Fruit fly (Drosophila melanogaster): ENCODE data around the gene IFT54.

dm6 chr3R:14286320-14287190 is 15.7 kb upstream of the IFT54 start, which contains the start of gene trx:
- TF ChIP-seq Myc (optimal IDR thresholded peaks at IDR 0.05) (no peak), insv (optimal IDR thresholded peaks at IDR 0.05) (no peak), h (optimal IDR thresholded peaks at IDR 0.05) (no peak), psq (optimal IDR thresholded peaks at IDR 0.05) (no peak), ttk (optimal IDR thresholded peaks at IDR 0.05) (no peak), Sin3A (optimal IDR thresholded peaks at IDR 0.05) (no peak)
